Worm (Caenorhabditis elegans) whole organism, L3 larva: ENCODE data around the gene rpl-5.

ENCODE experiments used
- R02D3.7 ChIP-seq: fragments of 150-350 bp; optimal IDR thresholded peaks from 2 replicates; lab custom pipeline; 2014; ENCODE audit warnings: missing biosample characterization, missing genetic modification characterization
- ZK546.5 ChIP-seq: sonication (generic microtip); optimal IDR thresholded peaks from 2 replicates; lab custom pipeline; 2017; ENCODE audit warnings: missing biosample characterization, missing genetic modification characterization
- aly-2 ChIP-seq: fragments of 150-350 bp; optimal IDR thresholded peaks from 2 replicates; lab custom pipeline; 2014; ENCODE audit warnings: missing biosample characterization, missing genetic modification characterization
- ama-1 ChIP-seq: fragments of 150-350 bp; optimal IDR thresholded peaks from 2 replicates; lab custom pipeline; 2018
- ceh-16 ChIP-seq: sonication (generic microtip); optimal IDR thresholded peaks from 2 replicates; lab custom pipeline; 2017; ENCODE audit warnings: missing biosample characterization, missing genetic modification characterization
- ceh-28 ChIP-seq: fragments of 150-350 bp; optimal IDR thresholded peaks from 2 replicates; lab custom pipeline; 2014; ENCODE audit warnings: missing biosample characterization, missing genetic modification reagents, missing genetic modification characterization
- ceh-82 ChIP-seq: fragments of 150-350 bp; optimal IDR thresholded peaks from 2 replicates; lab custom pipeline; 2014; ENCODE audit warnings: missing biosample characterization, missing genetic modification characterization
- ceh-9 ChIP-seq: sonication (generic microtip); optimal IDR thresholded peaks from 2 replicates; lab custom pipeline; 2018; ENCODE audit warnings: missing biosample characterization, missing genetic modification characterization
- daf-12 ChIP-seq: fragments of 150-350 bp; optimal IDR thresholded peaks from 2 replicates; lab custom pipeline; 2014; ENCODE audit warnings: missing biosample characterization, missing genetic modification reagents, missing genetic modification characterization
- elt-1 ChIP-seq: fragments of 150-350 bp; optimal IDR thresholded peaks from 2 replicates; lab custom pipeline; 2014; ENCODE audit warnings: missing biosample characterization, missing genetic modification characterization
- elt-2 ChIP-seq: sonication (generic microtip); optimal IDR thresholded peaks from 2 replicates; lab custom pipeline; 2016; ENCODE audit warnings: missing genetic modification reagents, mild to moderate bottlenecking, missing genetic modification characterization, missing compliant biosample characterization
- elt-3 ChIP-seq, 3 experiments: fragments of 150-350 bp in 1 of 3; sonication (generic microtip) in 2 of 3; optimal IDR thresholded peaks; 2 replicates in 2 of 3; 4 replicates in 1 of 3; lab custom pipeline; 2014 to 2017; ENCODE audit warnings: missing biosample characterization in 3 of 3, missing genetic modification characterization in 3 of 3
- eor-1 ChIP-seq, 2 experiments: fragments of 150-350 bp; optimal IDR thresholded peaks; 2 replicates each; lab custom pipeline; 2014 to 2018; ENCODE audit warnings: missing biosample characterization in 2 of 2, missing genetic modification characterization in 2 of 2
- fkh-10 ChIP-seq: sonication (generic microtip); optimal IDR thresholded peaks from 2 replicates; lab custom pipeline; 2017; ENCODE audit warnings: missing biosample characterization, missing genetic modification reagents, missing genetic modification characterization
- fkh-2 ChIP-seq: fragments of 150-350 bp; optimal IDR thresholded peaks from 2 replicates; lab custom pipeline; 2014; ENCODE audit warnings: missing biosample characterization, missing genetic modification reagents, missing genetic modification characterization
- fos-1 ChIP-seq: fragments of 150-350 bp; optimal IDR thresholded peaks from 2 replicates; lab custom pipeline; 2014; ENCODE audit warnings: missing biosample characterization, missing genetic modification characterization
- hmg-11 ChIP-seq: sonication (generic microtip); optimal IDR thresholded peaks from 2 replicates; lab custom pipeline; 2016; ENCODE audit warnings: missing genetic modification characterization, missing compliant biosample characterization
- jun-1 ChIP-seq: fragments of 150-350 bp; optimal IDR thresholded peaks from 2 replicates; lab custom pipeline; 2014; ENCODE audit warnings: missing biosample characterization, missing genetic modification reagents, missing genetic modification characterization
- lin-15B ChIP-seq: fragments of 150-350 bp; optimal IDR thresholded peaks from 2 replicates; lab custom pipeline; 2014; ENCODE audit warnings: missing biosample characterization, missing genetic modification characterization
- lin-39 ChIP-seq: fragments of 150-350 bp; optimal IDR thresholded peaks from 2 replicates; lab custom pipeline; 2018; ENCODE audit warnings: missing biosample characterization, missing genetic modification reagents, missing genetic modification characterization
- lsy-12 ChIP-seq: sonication (generic microtip); optimal IDR thresholded peaks from 2 replicates; lab custom pipeline; 2016; ENCODE audit warnings: mild to moderate bottlenecking, missing genetic modification characterization, missing compliant biosample characterization
- mdl-1 ChIP-seq: fragments of 150-350 bp; optimal IDR thresholded peaks from 2 replicates; lab custom pipeline; 2014; ENCODE audit warnings: missing biosample characterization, missing genetic modification characterization
- nhr-11 ChIP-seq: fragments of 150-350 bp; optimal IDR thresholded peaks from 2 replicates; lab custom pipeline; 2014; ENCODE audit warnings: missing biosample characterization, missing genetic modification characterization
- nhr-23 ChIP-seq: fragments of 150-350 bp; optimal IDR thresholded peaks from 2 replicates; lab custom pipeline; 2014; ENCODE audit warnings: missing biosample characterization, missing genetic modification reagents, missing genetic modification characterization
- nhr-237 ChIP-seq: fragments of 150-350 bp; optimal IDR thresholded peaks from 2 replicates; lab custom pipeline; 2014; ENCODE audit warnings: missing biosample characterization, missing genetic modification characterization
- nhr-25 ChIP-seq: sonication (generic microtip); optimal IDR thresholded peaks from 2 replicates; lab custom pipeline; 2017; ENCODE audit warnings: missing biosample characterization, missing genetic modification characterization
- nhr-43 ChIP-seq: sonication (generic microtip); optimal IDR thresholded peaks from 2 replicates; lab custom pipeline; 2016; ENCODE audit warnings: mild to moderate bottlenecking, missing genetic modification characterization, missing compliant biosample characterization; ENCODE audit not compliant: poor library complexity, severe bottlenecking
- nhr-67 ChIP-seq: fragments of 150-350 bp; optimal IDR thresholded peaks from 2 replicates; lab custom pipeline; 2014; ENCODE audit warnings: missing biosample characterization, missing genetic modification characterization
- nhr-76 ChIP-seq: fragments of 150-350 bp; sonication (generic microtip); optimal IDR thresholded peaks from 5 replicates; lab custom pipeline; 2014; ENCODE audit warnings: missing biosample characterization, missing genetic modification characterization
- nhr-77 ChIP-seq: fragments of 150-350 bp; optimal IDR thresholded peaks from 2 replicates; lab custom pipeline; 2014; ENCODE audit warnings: missing biosample characterization, missing genetic modification characterization
- pha-4 ChIP-seq: fragments of 150-350 bp; optimal IDR thresholded peaks from 2 replicates; lab custom pipeline; 2014; ENCODE audit warnings: missing biosample characterization, missing genetic modification reagents, missing genetic modification characterization
- pqm-1 ChIP-seq: fragments of 150-350 bp; optimal IDR thresholded peaks from 2 replicates; lab custom pipeline; 2017; ENCODE audit warnings: missing biosample characterization, missing genetic modification characterization, inconsistent platforms
- skn-1 ChIP-seq: fragments of 150-350 bp; optimal IDR thresholded peaks from 2 replicates; lab custom pipeline; 2014; ENCODE audit warnings: missing biosample characterization, missing genetic modification characterization
- snpc-4 ChIP-seq: fragments of 150-350 bp; optimal IDR thresholded peaks from 2 replicates; lab custom pipeline; 2014; ENCODE audit warnings: missing biosample characterization, missing genetic modification characterization
- tbx-2 ChIP-seq: sonication (generic microtip); optimal IDR thresholded peaks from 2 replicates; lab custom pipeline; 2016; ENCODE audit warnings: mild to moderate bottlenecking, missing genetic modification characterization, missing compliant biosample characterization
- unc-39 ChIP-seq: sonication (generic microtip); optimal IDR thresholded peaks from 4 replicates; lab custom pipeline; 2017; ENCODE audit warnings: missing biosample characterization, missing genetic modification characterization
- unc-62 ChIP-seq: fragments of 150-350 bp; sonication (generic microtip); optimal IDR thresholded peaks from 4 replicates; lab custom pipeline; 2014; ENCODE audit warnings: missing biosample characterization, missing genetic modification reagents, missing genetic modification characterization
- zag-1 ChIP-seq: fragments of 150-350 bp; optimal IDR thresholded peaks from 2 replicates; lab custom pipeline; 2014; ENCODE audit warnings: missing biosample characterization, missing genetic modification characterization
- ztf-11 ChIP-seq: fragments of 150-350 bp; optimal IDR thresholded peaks from 2 replicates; lab custom pipeline; 2014; ENCODE audit warnings: missing biosample characterization, missing genetic modification characterization
- ztf-4 ChIP-seq: fragments of 150-350 bp; optimal IDR thresholded peaks from 2 replicates; lab custom pipeline; 2014; ENCODE audit warnings: missing biosample characterization, missing genetic modification characterization

The rpl-5 gene

DNA sequence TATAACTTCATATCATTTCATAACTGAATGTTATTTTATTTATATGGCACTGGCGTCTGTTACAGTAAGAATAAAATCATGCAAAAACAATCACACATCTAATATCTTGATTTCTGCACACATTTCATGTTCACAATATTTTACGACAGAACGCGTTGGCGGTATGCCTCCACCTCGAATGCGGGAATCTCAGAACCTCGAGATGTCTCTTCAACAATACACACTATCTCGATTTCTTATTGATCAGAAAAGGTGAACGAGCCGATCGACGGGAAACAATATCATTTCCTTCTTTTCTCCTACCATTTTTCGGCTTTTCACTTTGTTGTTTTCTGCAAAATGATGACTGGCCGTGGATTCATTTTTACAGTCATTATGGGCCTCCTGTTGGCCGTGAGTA lies 37.9 kb downstream of the rpl-5 start, which contains the start of gene F28C6.10:
Gene F28C6.10, plus strand, starts transcription at position 301 of the 400 bp plus-strand sequence.
- no peak for TF ChIP-seq elt-1 (tag; lab: Kevin White, UChicago)
- TF ChIP-seq aly-2 (tag; lab: Kevin White, UChicago): no peak
- TF ChIP-seq fos-1 (tag; lab: Kevin White, UChicago): no peak
- no peak for TF ChIP-seq nhr-43
- no peak for TF ChIP-seq lin-15B (tag; lab: Kevin White, UChicago)
- no peak for TF ChIP-seq tbx-2 (tag; lab: Kevin White, UChicago)
- no peak for TF ChIP-seq jun-1 (tag; lab: Kevin White, UChicago)

DNA sequence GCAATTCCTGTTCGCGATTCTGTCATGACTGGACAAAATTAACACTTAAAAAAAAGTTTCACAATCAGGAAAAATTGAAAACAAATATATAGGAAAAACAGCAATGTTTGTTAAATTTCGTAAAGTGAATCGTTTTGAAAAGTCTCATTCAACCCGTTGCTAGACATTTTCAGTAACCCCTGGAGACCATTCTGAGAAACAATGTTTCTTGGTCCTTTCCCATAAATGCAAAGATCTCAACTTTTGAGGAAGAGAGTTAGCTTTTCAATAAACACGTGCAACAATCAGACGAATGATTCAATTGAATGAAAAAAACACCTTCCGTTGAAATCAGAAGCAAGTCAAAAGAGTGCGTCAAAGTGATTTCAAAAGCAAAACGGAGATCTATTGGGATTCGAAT lies 40.4 kb downstream of the rpl-5 start, which contains the start of gene F28C6.9:
Gene F28C6.9, minus strand, starts transcription at position 101 of the 400 bp plus-strand sequence.
- no peak for TF ChIP-seq nhr-76
- TF ChIP-seq ama-1 (lab: Kevin White, UChicago): no peak
- no peak for TF ChIP-seq ZK546.5 (tag; lab: Kevin White, UChicago)
- TF ChIP-seq lin-15B (tag; lab: Kevin White, UChicago): no peak
- TF ChIP-seq daf-12: no peak
- no peak for TF ChIP-seq ztf-4 (tag; lab: Kevin White, UChicago)
- TF ChIP-seq unc-62 (GFP tag; lab: Kevin White, UChicago): no peak
- TF ChIP-seq fkh-2 (tag; lab: Kevin White, UChicago): no peak
- TF ChIP-seq hmg-11 (tag; lab: Kevin White, UChicago): no peak
- no peak for TF ChIP-seq nhr-77 (tag; lab: Kevin White, UChicago)
- TF ChIP-seq elt-3 (tag; optimal IDR thresholded peaks at IDR 0.05; lab: Kevin White, UChicago): no peak
- TF ChIP-seq nhr-25 (tag; lab: Kevin White, UChicago): no peak
- no peak for TF ChIP-seq nhr-67 (tag; lab: Kevin White, UChicago)
- no peak for TF ChIP-seq ceh-16 (tag; lab: Kevin White, UChicago)
- no peak for TF ChIP-seq aly-2 (tag; lab: Kevin White, UChicago)
- no peak for TF ChIP-seq skn-1 (tag; lab: Kevin White, UChicago)
- no peak for TF ChIP-seq R02D3.7 (tag; lab: Kevin White, UChicago)
- TF ChIP-seq pha-4: no peak

DNA sequence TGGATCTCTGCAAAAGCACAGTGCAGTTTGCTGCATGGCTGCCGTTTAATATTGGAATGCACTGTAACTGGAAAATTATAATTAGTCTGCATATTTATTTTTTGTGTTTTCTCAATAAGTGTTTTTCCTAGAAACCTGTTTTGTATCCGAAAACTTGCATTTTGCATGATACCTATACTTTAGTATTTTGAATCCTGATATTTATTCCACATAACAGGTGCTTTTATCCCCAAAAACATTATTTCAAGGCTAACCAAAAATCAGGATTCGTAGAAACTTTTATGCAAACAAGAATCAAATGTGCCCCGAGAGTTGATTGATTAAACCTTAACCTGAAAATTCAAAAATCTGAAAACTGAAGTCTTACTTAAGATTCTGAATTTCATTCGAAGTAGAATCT lies 40.9 kb downstream of the rpl-5 start:
- TF ChIP-seq ZK546.5 (tag; lab: Kevin White, UChicago) (no peak), ceh-82 (tag; lab: Kevin White, UChicago) (no peak), eor-1 (tag; optimal IDR thresholded peaks at IDR 0.05; lab: Kevin White, UChicago) (no peak), nhr-77 (tag; lab: Kevin White, UChicago) (no peak), elt-3 (tag; optimal IDR thresholded peaks at IDR 0.05; lab: Kevin White, UChicago) (no peak), ceh-28 (tag; lab: Kevin White, UChicago) (no peak), hmg-11 (tag; lab: Kevin White, UChicago) (no peak), unc-39 (tag; lab: Kevin White, UChicago) (no peak), ama-1 (lab: Kevin White, UChicago) (no peak), pqm-1 (no peak), unc-62 (GFP tag; lab: Kevin White, UChicago) (no peak), snpc-4 (no peak), nhr-23 (tag; lab: Kevin White, UChicago) (no peak), fkh-10 (GFP tag; lab: Kevin White, UChicago) (no peak), aly-2 (tag; lab: Kevin White, UChicago) (no peak), nhr-237 (tag; lab: Kevin White, UChicago) (no peak)

DNA sequence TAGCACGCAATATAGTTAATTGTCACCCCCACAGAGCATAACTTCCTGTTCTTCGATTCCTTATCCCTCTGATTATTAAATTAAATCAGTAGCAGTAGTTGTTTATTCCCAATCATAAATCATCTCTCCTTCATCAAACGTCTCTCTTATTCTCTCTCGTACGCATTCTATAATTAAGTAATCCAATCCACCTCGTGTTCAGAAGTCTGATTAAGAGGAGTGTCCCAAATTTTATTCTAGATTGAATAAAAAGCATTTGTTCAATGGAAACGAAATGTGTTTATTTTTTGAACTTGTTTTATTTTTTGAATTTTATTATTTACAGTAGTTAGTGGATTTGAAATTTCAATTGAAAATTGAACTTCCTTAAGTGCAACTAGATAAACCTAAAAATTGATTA lies 41.6 kb downstream of the rpl-5 start:
- TF ChIP-seq ceh-9 (tag; lab: Kevin White, UChicago) (no peak), elt-2 (tag; lab: Kevin White, UChicago) (no peak), lin-39 (tag; lab: Kevin White, UChicago) (no peak), lsy-12 (no peak), pqm-1 (no peak), daf-12 (no peak), hmg-11 (tag; lab: Kevin White, UChicago) (no peak), nhr-77 (tag; lab: Kevin White, UChicago) (no peak), tbx-2 (tag; lab: Kevin White, UChicago) (no peak), elt-3 (tag; optimal IDR thresholded peaks at IDR 0.05; lab: Kevin White, UChicago) (no peak), nhr-76 (no peak), nhr-11 (tag; lab: Kevin White, UChicago) (no peak), fkh-10 (GFP tag; lab: Kevin White, UChicago) (no peak), nhr-25 (tag; lab: Kevin White, UChicago) (no peak), mdl-1 (tag; lab: Kevin White, UChicago) (no peak), lin-15B (tag; lab: Kevin White, UChicago) (no peak), ztf-11 (no peak), zag-1 (tag; lab: Kevin White, UChicago) (no peak), ZK546.5 (tag; lab: Kevin White, UChicago) (no peak), ama-1 (lab: Kevin White, UChicago) (no peak)
